Fruit fly (Drosophila melanogaster) whole organism, wandering third instar larva: ENCODE measurements around the gene Rint1.

ENCODE experiments used
- Abd-B ChIP-seq: fragments of >200 bp; optimal IDR thresholded peaks from 2 replicates; lab custom pipeline; 2017; ENCODE audit warnings: missing biosample characterization, missing genetic modification characterization
- CG32264 ChIP-seq: fragments of 200-800 bp; sonication (Bioruptor generic); optimal IDR thresholded peaks from 2 replicates; lab custom pipeline; 2016; ENCODE audit warnings: missing biosample characterization, missing genetic modification characterization
- CG9705 ChIP-seq: fragments of 200-800 bp; sonication (Bioruptor generic); optimal IDR thresholded peaks from 2 replicates; lab custom pipeline; 2018; ENCODE audit warnings: missing biosample characterization, mild to moderate bottlenecking, missing genetic modification characterization
- CrebA ChIP-seq: fragments of 200-800 bp; sonication (Bioruptor generic); optimal IDR thresholded peaks from 2 replicates; lab custom pipeline; 2016; ENCODE audit warnings: missing biosample characterization, mild to moderate bottlenecking, missing genetic modification characterization, borderline replicate concordance
- Dfd ChIP-seq: fragments of >200 bp; optimal IDR thresholded peaks from 2 replicates; lab custom pipeline; 2017; ENCODE audit warnings: missing biosample characterization, missing genetic modification characterization
- Dif ChIP-seq: fragments of 200-275, 200-300 bp; sonication (Bioruptor generic); optimal IDR thresholded peaks from 2 replicates; lab custom pipeline; 2018; ENCODE audit warnings: missing biosample characterization, missing genetic modification characterization; ENCODE audit not compliant: partially characterized antibody
- GATAd ChIP-seq: sonication (Bioruptor generic); optimal IDR thresholded peaks from 2 replicates; lab custom pipeline; 2016; ENCODE audit warnings: missing biosample characterization, missing genetic modification characterization
- HLH106 ChIP-seq: fragments of 200-800 bp; optimal IDR thresholded peaks from 3 replicates; lab custom pipeline; 2019; ENCODE audit warnings: missing biosample characterization, mild to moderate bottlenecking, missing genetic modification characterization, moderate library complexity
- Hnf4 ChIP-seq: fragments of 200-800 bp; sonication (Bioruptor generic); optimal IDR thresholded peaks from 2 replicates; lab custom pipeline; 2016; ENCODE audit warnings: missing biosample characterization, mild to moderate bottlenecking, missing genetic modification characterization
- Hr78 ChIP-seq: fragments of >200 bp; optimal IDR thresholded peaks from 2 replicates; lab custom pipeline; 2017; ENCODE audit warnings: missing biosample characterization, missing genetic modification characterization
- Hr83 ChIP-seq: fragments of 200-300 bp; sonication (Bioruptor generic); optimal IDR thresholded peaks from 2 replicates; lab custom pipeline; 2016; ENCODE audit warnings: missing biosample characterization, mild to moderate bottlenecking, missing genetic modification characterization, moderate library complexity; ENCODE audit not compliant: poor library complexity, severe bottlenecking
- Jra ChIP-seq: sonication (Bioruptor generic); optimal IDR thresholded peaks from 2 replicates; lab custom pipeline; 2016; ENCODE audit warnings: missing biosample characterization, missing genetic modification characterization
- Mio ChIP-seq: sonication (Bioruptor generic); optimal IDR thresholded peaks from 2 replicates; lab custom pipeline; 2016; ENCODE audit warnings: missing biosample characterization, missing genetic modification characterization
- Myc ChIP-seq: fragments of >200 bp; optimal IDR thresholded peaks from 2 replicates; lab custom pipeline; 2017
- N ChIP-seq: fragments of >200 bp; optimal IDR thresholded peaks from 2 replicates; lab custom pipeline; 2018; ENCODE audit warnings: missing biosample characterization, missing external identifiers, missing genetic modification characterization
- OdsH ChIP-seq: fragments of 200-800 bp; sonication (Bioruptor generic); optimal IDR thresholded peaks from 2 replicates; lab custom pipeline; 2016; ENCODE audit warnings: missing biosample characterization, mild to moderate bottlenecking, missing genetic modification characterization
- Rel ChIP-seq, 2 experiments: fragments of 200-800 bp; sonication (Bioruptor generic) in 1 of 2; optimal IDR thresholded peaks; 2 replicates in 1 of 2; 3 replicates in 1 of 2; lab custom pipeline; 2016 to 2019; ENCODE audit warnings: mild to moderate bottlenecking in 2 of 2, missing biosample characterization in 2 of 2, missing genetic modification characterization in 2 of 2, moderate library complexity in 1 of 2
- Sp1 ChIP-seq: fragments of 200-800 bp; sonication (Bioruptor generic); optimal IDR thresholded peaks from 3 replicates; lab custom pipeline; 2019; ENCODE audit warnings: missing biosample characterization, mild to moderate bottlenecking, missing genetic modification characterization, moderate library complexity
- Vsx2 ChIP-seq: fragments of 200-300, 225-300 bp; sonication (Bioruptor generic); optimal IDR thresholded peaks from 2 replicates; lab custom pipeline; 2018; ENCODE audit warnings: missing biosample characterization, missing genetic modification characterization; ENCODE audit not compliant: partially characterized antibody
- br ChIP-seq: fragments of 200-800 bp; sonication (Bioruptor generic); optimal IDR thresholded peaks from 2 replicates; lab custom pipeline; 2016; ENCODE audit warnings: missing biosample characterization, missing genetic modification characterization
- brk ChIP-seq: fragments of 200-800 bp; sonication (Bioruptor generic); optimal IDR thresholded peaks from 2 replicates; lab custom pipeline; 2016; ENCODE audit warnings: missing biosample characterization, mild to moderate bottlenecking, missing genetic modification characterization
- dl ChIP-seq, 2 experiments: fragments of 175-275, 200-275 bp in 1 of 2; fragments of 200-275 bp in 1 of 2; sonication (Bioruptor generic); optimal IDR thresholded peaks; lab custom pipeline; 2018; ENCODE audit warnings: mild to moderate bottlenecking in 2 of 2, missing biosample characterization in 2 of 2, missing genetic modification characterization in 2 of 2, moderate library complexity in 2 of 2; ENCODE audit not compliant: partially characterized antibody in 2 of 2, insufficient read depth in 1 of 2
- dmrt93B ChIP-seq: fragments of 200-800 bp; sonication (Bioruptor generic); optimal IDR thresholded peaks from 2 replicates; lab custom pipeline; 2018; ENCODE audit warnings: missing biosample characterization, mild to moderate bottlenecking, missing genetic modification characterization
- dsf ChIP-seq: sonication (Bioruptor generic); optimal IDR thresholded peaks from 2 replicates; lab custom pipeline; 2016; ENCODE audit warnings: missing biosample characterization, missing genetic modification characterization, borderline replicate concordance
- ey ChIP-seq: fragments of 200-800 bp; sonication (Bioruptor generic); optimal IDR thresholded peaks from 2 replicates; lab custom pipeline; 2016; ENCODE audit warnings: missing biosample characterization, missing genetic modification characterization
- foxo ChIP-seq, 2 experiments: fragments of 200-800 bp; sonication (Bioruptor generic); optimal IDR thresholded peaks; 2 replicates in 1 of 2; 3 replicates in 1 of 2; lab custom pipeline; 2016 to 2017; ENCODE audit warnings: missing biosample characterization in 2 of 2, missing genetic modification characterization in 2 of 2
- fru ChIP-seq: fragments of 200-800 bp; sonication (Bioruptor generic); optimal IDR thresholded peaks from 3 replicates; lab custom pipeline; 2016; ENCODE audit warnings: missing biosample characterization, mild to moderate bottlenecking, missing genetic modification characterization
- h ChIP-seq: fragments of 200-800 bp; sonication (Bioruptor generic); optimal IDR thresholded peaks from 3 replicates; lab custom pipeline; 2016; ENCODE audit warnings: missing biosample characterization, mild to moderate bottlenecking, missing genetic modification characterization
- jim ChIP-seq: fragments of 175-275, 200-325 bp; sonication (Bioruptor generic); optimal IDR thresholded peaks from 2 replicates; lab custom pipeline; 2016; ENCODE audit warnings: missing biosample characterization, mild to moderate bottlenecking, missing genetic modification characterization
- lola ChIP-seq: fragments of >200 bp; optimal IDR thresholded peaks from 2 replicates; lab custom pipeline; 2017; ENCODE audit warnings: missing biosample characterization, missing genetic modification characterization
- pan ChIP-seq: fragments of >200 bp; optimal IDR thresholded peaks from 2 replicates; lab custom pipeline; 2017
- psq ChIP-seq: fragments of 200-800 bp; sonication (Bioruptor generic); optimal IDR thresholded peaks from 3 replicates; lab custom pipeline; 2017; ENCODE audit warnings: missing biosample characterization, mild to moderate bottlenecking, missing genetic modification characterization, moderate library complexity
- rgr ChIP-seq: fragments of 200-800 bp; sonication (Bioruptor generic); optimal IDR thresholded peaks from 3 replicates; lab custom pipeline; 2016; ENCODE audit warnings: missing biosample characterization, mild to moderate bottlenecking, missing genetic modification characterization
- sage ChIP-seq: fragments of 200-800 bp; sonication (Bioruptor generic); optimal IDR thresholded peaks from 2 replicates; lab custom pipeline; 2016; ENCODE audit warnings: missing biosample characterization, mild to moderate bottlenecking, missing genetic modification characterization
- sv ChIP-seq: fragments of 200-800 bp; sonication (Bioruptor generic); optimal IDR thresholded peaks from 3 replicates; lab custom pipeline; 2016; ENCODE audit warnings: missing biosample characterization, missing genetic modification characterization
- tai ChIP-seq: sonication (Bioruptor generic); optimal IDR thresholded peaks from 2 replicates; lab custom pipeline; 2016; ENCODE audit warnings: missing biosample characterization, missing genetic modification characterization
- usp ChIP-seq: fragments of >200 bp; optimal IDR thresholded peaks from 2 replicates; lab custom pipeline; 2017; ENCODE audit warnings: missing biosample characterization, missing genetic modification characterization
- woc ChIP-seq: sonication (Bioruptor generic); optimal IDR thresholded peaks from 2 replicates; lab custom pipeline; 2016; ENCODE audit warnings: missing biosample characterization, mild to moderate bottlenecking, missing genetic modification characterization

The Rint1 gene

DNA sequence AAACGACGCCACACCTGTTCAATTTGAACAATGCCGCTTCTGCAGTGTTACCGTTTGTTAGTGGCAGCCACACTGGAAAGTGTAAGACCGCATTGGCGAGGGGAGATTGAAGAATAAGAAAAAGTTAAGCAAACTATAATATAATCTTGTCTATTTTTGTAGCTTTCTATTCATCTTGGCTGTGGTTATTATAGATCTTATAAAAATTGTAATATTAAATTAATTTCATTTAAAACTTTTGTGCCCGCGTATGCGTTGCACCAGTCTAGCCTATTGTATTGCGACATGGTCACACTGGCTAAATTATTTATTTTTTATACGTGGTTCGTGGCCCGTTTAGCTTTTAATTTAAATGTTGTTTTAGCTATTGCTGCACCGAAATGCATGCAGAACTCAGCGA is at the start of gene Rint1, which contains the start of gene RhoGEF4:
TSS of gene Rint1 (plus strand) at position 272 of the 400 bp plus-strand sequence.
TSS of gene RhoGEF4 (minus strand) at position 64 of the 400 bp plus-strand sequence.
- TF ChIP-seq h (GFP tag; lab: Kevin White, UChicago) (peak; percentile 55), tai (GFP tag; lab: Kevin White, UChicago) (no peak), HLH106 (peak; percentile 60), N (GFP tag; lab: Kevin White, UChicago) (no peak), psq (GFP tag; lab: Kevin White, UChicago) (peak; percentile 40), GATAd (GFP tag; lab: Kevin White, UChicago) (no peak), fru (no peak), Rel (GFP tag; optimal IDR thresholded peaks at IDR 0.05; lab: Kevin White, UChicago) (no peak), Rel (tag; optimal IDR thresholded peaks at IDR 0.05; lab: Kevin White, UChicago) (no peak), woc (GFP tag; lab: Kevin White, UChicago) (peak; percentile 47), OdsH (peak; percentile 27), Sp1 (GFP tag; lab: Kevin White, UChicago) (peak; percentile 48), jim (GFP tag; lab: Kevin White, UChicago) (no peak), sv (GFP tag; lab: Kevin White, UChicago) (peak; percentile 69), CG32264 (GFP tag; lab: Kevin White, UChicago) (no peak), CG9705 (GFP tag; lab: Kevin White, UChicago) (no peak), pan (no peak), dl (GFP tag; optimal IDR thresholded peaks at IDR 0.05; lab: Kevin White, UChicago; ENCODE audit: insufficient read depth in 1 of 2, partially characterized antibody in 2 of 2) (no peak), ey (GFP tag; lab: Kevin White, UChicago) (peak; percentile 26), sage (no peak), Dif (GFP tag; lab: Kevin White, UChicago) (no peak), br (no peak), Hnf4 (GFP tag; lab: Kevin White, UChicago) (no peak), Vsx2 (GFP tag; lab: Kevin White, UChicago) (no peak), Hr83 (GFP tag; lab: Kevin White, UChicago) (no peak), Mio (GFP tag; lab: Kevin White, UChicago) (no peak), dsf (GFP tag; lab: Kevin White, UChicago) (peak; percentile 17), lola (GFP tag; lab: Kevin White, UChicago) (no peak), Myc (lab: Kevin White, UChicago) (peak; percentile 54), Hr78 (GFP tag; lab: Kevin White, UChicago) (no peak), foxo (GFP tag; optimal IDR thresholded peaks at IDR 0.05; lab: Kevin White, UChicago) (peak in 1 of 2 experiments; percentile 72), dmrt93B (GFP tag; lab: Kevin White, UChicago) (no peak), usp (no peak), brk (GFP tag; lab: Kevin White, UChicago) (no peak), rgr (GFP tag; lab: Kevin White, UChicago) (peak; percentile 63), Dfd (no peak), Abd-B (GFP tag; lab: Kevin White, UChicago) (no peak), CrebA (GFP tag; lab: Kevin White, UChicago) (no peak), Jra (GFP tag; lab: Kevin White, UChicago) (no peak)

DNA sequence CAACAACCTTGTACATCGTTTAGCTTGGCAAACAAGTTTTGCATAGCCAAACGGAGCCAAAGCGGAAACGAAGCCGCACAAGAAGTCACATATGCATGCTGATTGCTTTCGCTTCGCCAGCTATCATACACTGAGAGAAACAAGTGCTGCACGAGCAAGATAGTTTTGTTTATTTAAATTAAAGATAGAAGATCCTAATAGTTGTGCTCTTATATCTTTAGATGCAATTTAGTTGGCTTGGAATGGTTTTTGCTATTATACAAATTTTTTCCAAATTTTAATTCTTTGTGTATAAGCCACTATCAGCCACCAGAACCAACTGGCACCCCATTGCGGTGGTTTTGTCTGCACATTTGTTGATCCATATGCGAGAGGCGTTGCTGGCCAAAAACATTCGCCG is 39.9 kb upstream of the Rint1 start:
- no peak for TF ChIP-seq ey (GFP tag; lab: Kevin White, UChicago)
- no peak for TF ChIP-seq rgr (GFP tag; lab: Kevin White, UChicago)
- no peak for TF ChIP-seq dl (GFP tag; optimal IDR thresholded peaks at IDR 0.05; lab: Kevin White, UChicago; ENCODE audit: insufficient read depth in 1 of 2, partially characterized antibody in 2 of 2)
- TF ChIP-seq Hr78 (GFP tag; lab: Kevin White, UChicago), result no peak
- no peak for TF ChIP-seq Mio (GFP tag; lab: Kevin White, UChicago)
- no peak for TF ChIP-seq HLH106
- TF ChIP-seq jim (GFP tag; lab: Kevin White, UChicago), result no peak
- no peak for TF ChIP-seq GATAd (GFP tag; lab: Kevin White, UChicago)
- TF ChIP-seq Dfd, result no peak
- no peak for TF ChIP-seq psq (GFP tag; lab: Kevin White, UChicago)
- TF ChIP-seq sv (GFP tag; lab: Kevin White, UChicago), result no peak
- TF ChIP-seq woc (GFP tag; lab: Kevin White, UChicago), result no peak
- no peak for TF ChIP-seq lola (GFP tag; lab: Kevin White, UChicago)
- no peak for TF ChIP-seq foxo (GFP tag; optimal IDR thresholded peaks at IDR 0.05; lab: Kevin White, UChicago)
- no peak for TF ChIP-seq dsf (GFP tag; lab: Kevin White, UChicago)
